Fruit fly (Drosophila melanogaster) whole organism, embryonic: Measurements from ENCODE around the gene CG46441.

ENCODE experiments used
- CG10654 ChIP-seq: fragments of 200-800 bp; sonication (Bioruptor generic); optimal IDR thresholded peaks from 2 replicates; lab custom pipeline; 2016; ENCODE audit warnings: missing biosample characterization, missing genetic modification characterization
- CG11504 ChIP-seq: fragments of 200-800 bp; sonication (Bioruptor generic); optimal IDR thresholded peaks from 3 replicates; lab custom pipeline; 2019; ENCODE audit warnings: missing biosample characterization, mild to moderate bottlenecking, missing genetic modification characterization, moderate library complexity
- CG12071 ChIP-seq: fragments of 200-800 bp; sonication (Bioruptor generic); optimal IDR thresholded peaks from 3 replicates; lab custom pipeline; 2018; ENCODE audit warnings: missing biosample characterization, mild to moderate bottlenecking, missing genetic modification characterization
- CG12769 ChIP-seq: fragments of 200-800 bp; sonication (Bioruptor generic); optimal IDR thresholded peaks from 2 replicates; lab custom pipeline; 2019; ENCODE audit warnings: missing biosample characterization, mild to moderate bottlenecking, missing genetic modification characterization, moderate library complexity
- CG13775 ChIP-seq: fragments of 200-800 bp; sonication (Bioruptor generic); optimal IDR thresholded peaks from 3 replicates; lab custom pipeline; 2017; ENCODE audit warnings: missing biosample characterization, mild to moderate bottlenecking, missing genetic modification characterization
- CG15601 ChIP-seq: fragments of 200-800 bp; sonication (Bioruptor generic); optimal IDR thresholded peaks from 3 replicates; lab custom pipeline; 2019; ENCODE audit warnings: missing biosample characterization, mild to moderate bottlenecking, missing genetic modification characterization, moderate library complexity
- CG16815 ChIP-seq: fragments of 200-800 bp; sonication (Bioruptor generic); optimal IDR thresholded peaks from 3 replicates; lab custom pipeline; 2017; ENCODE audit warnings: missing biosample characterization, mild to moderate bottlenecking, missing genetic modification characterization
- CG17361 ChIP-seq: fragments of 200-800 bp; sonication (Bioruptor generic); IDR thresholded peaks from 3 replicates; pipeline ENCODE4 v1.3.6; 2022; ENCODE audit warnings: missing biosample characterization, missing genetic modification characterization
- CG17829 ChIP-seq: fragments of 200-800 bp; optimal IDR thresholded peaks from 2 replicates; lab custom pipeline; 2019; ENCODE audit warnings: missing biosample characterization, mild to moderate bottlenecking, missing genetic modification characterization, moderate library complexity
- CG2120 ChIP-seq: fragments of 200-800 bp; sonication (Bioruptor generic); optimal IDR thresholded peaks from 3 replicates; lab custom pipeline; 2016; ENCODE audit warnings: missing biosample characterization, missing genetic modification characterization
- CG3281 ChIP-seq: fragments of 200-800 bp; sonication (Bioruptor generic); optimal IDR thresholded peaks from 3 replicates; lab custom pipeline; 2017; ENCODE audit warnings: missing biosample characterization, mild to moderate bottlenecking, missing genetic modification characterization
- CG3407 ChIP-seq: fragments of 200-800 bp; sonication (Bioruptor generic); optimal IDR thresholded peaks from 2 replicates; lab custom pipeline; 2018; ENCODE audit warnings: missing biosample characterization, mild to moderate bottlenecking, missing genetic modification characterization
- CG4328 ChIP-seq: fragments of 200-800 bp; sonication (Bioruptor generic); optimal IDR thresholded peaks from 3 replicates; lab custom pipeline; 2017; ENCODE audit warnings: missing biosample characterization, missing genetic modification reagents, missing genetic modification characterization
- CG7271 ChIP-seq: fragments of 200-800 bp; sonication (Bioruptor generic); optimal IDR thresholded peaks from 2 replicates; lab custom pipeline; 2018; ENCODE audit warnings: missing biosample characterization, mild to moderate bottlenecking, missing genetic modification characterization, moderate library complexity
- CG7963 ChIP-seq: fragments of 200-800 bp; sonication (Bioruptor generic); IDR thresholded peaks from 3 replicates; pipeline ENCODE4 v1.3.6; 2022; ENCODE audit warnings: missing biosample characterization, missing genetic modification characterization; ENCODE audit not compliant: partially characterized antibody
- CG7987 ChIP-seq: fragments of 200-800 bp; sonication (Bioruptor generic); optimal IDR thresholded peaks from 2 replicates; lab custom pipeline; 2018; ENCODE audit warnings: missing biosample characterization, mild to moderate bottlenecking, missing genetic modification characterization, moderate library complexity
- CG8089 ChIP-seq: fragments of 200-800 bp; sonication (Bioruptor generic); optimal IDR thresholded peaks from 3 replicates; lab custom pipeline; 2016; ENCODE audit warnings: missing biosample characterization, missing genetic modification characterization
- CG8765 ChIP-seq: fragments of 200-800 bp; sonication (Bioruptor generic); IDR thresholded peaks from 2 replicates; pipeline ENCODE4 v1.3.6; 2022; ENCODE audit warnings: missing biosample characterization, missing genetic modification characterization
- CG9727 ChIP-seq: fragments of 200-800 bp; sonication (Bioruptor generic); optimal IDR thresholded peaks from 3 replicates; lab custom pipeline; 2017; ENCODE audit warnings: missing biosample characterization, mild to moderate bottlenecking, missing genetic modification characterization
- Chrac-16 ChIP-seq: fragments of 200-800 bp; sonication (Bioruptor generic); optimal IDR thresholded peaks from 3 replicates; lab custom pipeline; 2016; ENCODE audit warnings: missing biosample characterization, missing genetic modification characterization
- CoRest ChIP-seq: fragments of 200-800 bp; sonication (Bioruptor generic); optimal IDR thresholded peaks from 3 replicates; lab custom pipeline; 2018; ENCODE audit warnings: missing biosample characterization, mild to moderate bottlenecking, missing genetic modification characterization, moderate library complexity
- D19A ChIP-seq: fragments of 200-800 bp; optimal IDR thresholded peaks from 3 replicates; lab custom pipeline; 2019; ENCODE audit warnings: missing biosample characterization, mild to moderate bottlenecking, missing genetic modification characterization, moderate library complexity
- Dad ChIP-seq: fragments of 200-800 bp; sonication (Bioruptor generic); optimal IDR thresholded peaks from 3 replicates; lab custom pipeline; 2016; ENCODE audit warnings: missing biosample characterization, missing genetic modification characterization
- Ets65A ChIP-seq: fragments of 200-800 bp; sonication (Bioruptor generic); peaks from one replicate; lab custom pipeline; 2016; ENCODE audit warnings: missing biosample characterization, missing genetic modification characterization
- Hand ChIP-seq: fragments of 200-800 bp; sonication (Bioruptor generic); optimal IDR thresholded peaks from 2 replicates; lab custom pipeline; 2017; ENCODE audit warnings: mild to moderate bottlenecking, missing biosample characterization, missing genetic modification reagents, missing genetic modification characterization
- HmgZ ChIP-seq: fragments of 200-800 bp; sonication (Bioruptor generic); optimal IDR thresholded peaks from 2 replicates; lab custom pipeline; 2018; ENCODE audit warnings: missing biosample characterization, mild to moderate bottlenecking, missing genetic modification characterization
- Lim3 ChIP-seq: fragments of 200-800 bp; sonication (Bioruptor generic); IDR thresholded peaks from 2 replicates; pipeline ENCODE4 v1.3.6; 2022; ENCODE audit warnings: missing biosample characterization, missing genetic modification characterization
- Rfx ChIP-seq: fragments of 200-800 bp; sonication (Bioruptor generic); IDR thresholded peaks from 2 replicates; pipeline ENCODE4 v1.3.6; 2022; ENCODE audit warnings: missing biosample characterization, missing genetic modification characterization
- abd-A ChIP-seq: fragments of 200-800 bp; sonication (Bioruptor generic); optimal IDR thresholded peaks from 3 replicates; lab custom pipeline; 2019; ENCODE audit warnings: missing biosample characterization, mild to moderate bottlenecking, missing genetic modification characterization, moderate library complexity
- btn ChIP-seq: fragments of 200-800 bp; sonication (Bioruptor generic); optimal IDR thresholded peaks from 2 replicates; lab custom pipeline; 2016; ENCODE audit warnings: missing biosample characterization, missing genetic modification characterization
- chn ChIP-seq: fragments of 200-800 bp; sonication (Bioruptor generic); optimal IDR thresholded peaks from 2 replicates; lab custom pipeline; 2016; ENCODE audit warnings: missing biosample characterization, missing genetic modification characterization
- dmrt99B ChIP-seq: fragments of 200-800 bp; sonication (Bioruptor generic); optimal IDR thresholded peaks from 2 replicates; lab custom pipeline; 2018; ENCODE audit warnings: missing biosample characterization, mild to moderate bottlenecking, missing genetic modification characterization, moderate library complexity
- dysf ChIP-seq: fragments of 200-800 bp; sonication (Bioruptor generic); IDR thresholded peaks from 3 replicates; pipeline ENCODE4 v1.3.6; 2022; ENCODE audit warnings: missing biosample characterization, missing genetic modification characterization
- eve ChIP-seq, 2 experiments: fragments of >200 bp; optimal IDR thresholded peaks; 2 replicates each; lab custom pipeline; 2017; ENCODE audit warnings: missing biosample characterization in 2 of 2, missing genetic modification characterization in 2 of 2
- grau ChIP-seq: fragments of 200-800 bp; optimal IDR thresholded peaks from 3 replicates; lab custom pipeline; 2019; ENCODE audit warnings: missing biosample characterization, mild to moderate bottlenecking, missing genetic modification characterization, moderate library complexity
- gsb-n ChIP-seq: fragments of 200-800 bp; sonication (Bioruptor generic); optimal IDR thresholded peaks from 3 replicates; lab custom pipeline; 2018; ENCODE audit warnings: missing biosample characterization, mild to moderate bottlenecking, missing genetic modification characterization
- hkb ChIP-seq, 2 experiments: fragments of 200-800 bp in 1 of 2; fragments of >200 bp in 1 of 2; sonication (Bioruptor generic) in 1 of 2; IDR thresholded peaks in 1 of 2; optimal IDR thresholded peaks in 1 of 2; 2 replicates each; pipeline versions ENCODE4 v1.3.6 to Lab custom; 2017 to 2022; ENCODE audit warnings: missing biosample characterization in 1 of 2, missing genetic modification characterization in 1 of 2
- ken ChIP-seq: fragments of 200-800 bp; sonication (Bioruptor generic); IDR thresholded peaks from 3 replicates; pipeline ENCODE4 v1.3.6; 2022; ENCODE audit warnings: missing biosample characterization, missing genetic modification characterization
- lab ChIP-seq: fragments of 200-800 bp; sonication (Bioruptor generic); optimal IDR thresholded peaks from 3 replicates; lab custom pipeline; 2017; ENCODE audit warnings: missing biosample characterization, missing genetic modification characterization, mild to moderate bottlenecking, moderate library complexity, missing genetic modification reagents
- pan ChIP-seq, 4 experiments: fragments of >200 bp in 3 of 4; fragments of 200-800 bp in 1 of 4; sonication (Bioruptor generic) in 1 of 4; optimal IDR thresholded peaks in 3 of 4; IDR thresholded peaks in 1 of 4; 2 replicates each; pipeline versions ENCODE4 v1.3.6 to Lab custom; 2017 to 2022; ENCODE audit warnings: missing biosample characterization in 2 of 4, missing genetic modification characterization in 2 of 4, mixed read lengths in 1 of 4
- pb ChIP-seq: fragments of 200-800 bp; sonication (Bioruptor generic); optimal IDR thresholded peaks from 3 replicates; lab custom pipeline; 2016; ENCODE audit warnings: missing biosample characterization, missing genetic modification characterization
- repo ChIP-seq: fragments of 200-800 bp; sonication (Bioruptor generic); optimal IDR thresholded peaks from 2 replicates; lab custom pipeline; 2016; ENCODE audit warnings: missing biosample characterization, missing genetic modification characterization
- row ChIP-seq: fragments of 200-800 bp; sonication (Bioruptor generic); IDR thresholded peaks from 3 replicates; pipeline ENCODE4 v1.3.6; 2022; ENCODE audit warnings: missing biosample characterization, missing genetic modification characterization
- salm ChIP-seq: fragments of 200-800 bp; sonication (Bioruptor generic); optimal IDR thresholded peaks from 2 replicates; lab custom pipeline; 2018; ENCODE audit warnings: missing biosample characterization, mild to moderate bottlenecking, missing genetic modification characterization
- sug ChIP-seq: fragments of 200-800 bp; optimal IDR thresholded peaks from 2 replicates; lab custom pipeline; 2019; ENCODE audit warnings: missing biosample characterization, mild to moderate bottlenecking, missing genetic modification characterization, moderate library complexity
- trh ChIP-seq: fragments of 200-800 bp; sonication (Bioruptor generic); optimal IDR thresholded peaks from 2 replicates; lab custom pipeline; 2016; ENCODE audit warnings: missing biosample characterization, missing genetic modification characterization
- twi ChIP-seq: fragments of 200-800 bp; optimal IDR thresholded peaks from 2 replicates; lab custom pipeline; 2019; ENCODE audit warnings: missing biosample characterization, mild to moderate bottlenecking, missing genetic modification characterization, moderate library complexity
- vvl ChIP-seq: fragments of 200-800 bp; sonication (Bioruptor generic); IDR thresholded peaks from 2 replicates; pipeline ENCODE4 v1.3.6; 2022; ENCODE audit warnings: missing biosample characterization, missing genetic modification characterization

Gene CG46441

DNA sequence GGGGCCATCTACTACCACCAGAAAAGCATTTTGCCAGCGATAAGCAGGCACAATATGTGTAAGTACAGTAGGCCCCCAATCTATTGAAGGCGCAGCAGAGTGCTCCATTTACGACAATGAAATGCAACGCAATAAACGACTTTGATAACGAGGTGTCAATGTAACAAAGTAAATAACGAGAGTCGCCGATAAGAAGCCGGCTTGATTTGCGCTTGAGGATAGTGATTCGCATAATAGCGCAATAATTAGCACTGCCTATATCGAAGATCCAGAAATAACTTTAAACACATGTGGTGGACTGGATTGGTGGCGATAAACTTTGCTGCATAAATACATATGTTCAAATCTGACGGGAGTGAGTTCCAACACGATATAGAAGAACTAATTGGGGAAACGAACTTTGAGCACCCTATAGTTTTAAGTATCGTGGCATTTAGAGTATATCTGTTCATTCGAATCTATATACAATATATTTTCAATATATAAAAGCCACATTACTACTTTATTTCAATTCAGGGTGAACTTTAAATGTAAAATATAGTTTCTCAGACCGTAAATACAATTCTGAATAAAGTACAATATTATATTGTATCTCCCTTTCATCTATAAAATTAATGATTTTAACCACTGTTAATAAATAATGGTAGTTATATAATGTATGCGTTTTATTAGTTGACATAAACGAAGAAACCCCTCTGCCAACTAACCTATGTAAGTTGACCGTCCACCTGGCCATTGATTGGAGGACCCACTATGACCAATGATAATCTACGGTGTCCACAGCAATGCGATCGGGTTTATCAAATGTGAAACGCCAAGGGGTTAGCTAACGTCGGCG, 47.4 kb upstream of the CG46441 start (continued):
- no peak for TF ChIP-seq CG17829 (tag; lab: Kevin White, UChicago)
- peak; percentile 19 for TF ChIP-seq Ets65A
- TF ChIP-seq CG15601 (tag; lab: Kevin White, UChicago) = no peak
- peak; percentile 88 for TF ChIP-seq grau (tag; lab: Kevin White, UChicago)
- TF ChIP-seq HmgZ (tag; lab: Kevin White, UChicago) = peak; percentile 5
- peak; percentile 66 for TF ChIP-seq row (GFP tag; lab: Robert Waterston, UW)
- no peak for TF ChIP-seq gsb-n (tag; lab: Kevin White, UChicago)
- TF ChIP-seq CG3407 (GFP tag; lab: Kevin White, UChicago) = no peak
- TF ChIP-seq CG17361 (GFP tag; lab: Robert Waterston, UW) = no peak
- no peak for TF ChIP-seq Dad (GFP tag; lab: Kevin White, UChicago)
- no peak for TF ChIP-seq CG13775 (GFP tag; lab: Kevin White, UChicago)
- TF ChIP-seq dmrt99B (tag; lab: Kevin White, UChicago) = no peak
- no peak for TF ChIP-seq CG9727 (GFP tag; lab: Kevin White, UChicago)
- TF ChIP-seq twi (tag; lab: Kevin White, UChicago) = peak; percentile 56
- TF ChIP-seq CoRest (tag; lab: Kevin White, UChicago) = no peak
- no peak for TF ChIP-seq Hand (GFP tag; lab: Kevin White, UChicago)
- peak; percentile 40 for TF ChIP-seq CG2120 (GFP tag; lab: Kevin White, UChicago)
- TF ChIP-seq CG3281 = no peak
- TF ChIP-seq Lim3 (GFP tag; lab: Robert Waterston, UW) = no peak
- 0 out of 3 replicates have a peak, but pooled peaks have one; percentile 16 for TF ChIP-seq dysf (GFP tag; lab: Robert Waterston, UW)
- no peak for TF ChIP-seq CG7963 (GFP tag; lab: Robert Waterston, UW)
- TF ChIP-seq vvl (GFP tag; lab: Robert Waterston, UW) = peak; percentile 34
- no peak for TF ChIP-seq CG16815 (GFP tag; lab: Kevin White, UChicago)
- peak; percentile 9 for TF ChIP-seq CG11504 (tag; lab: Kevin White, UChicago)
- peak; percentile 64 for TF ChIP-seq lab (GFP tag; lab: Kevin White, UChicago)
- TF ChIP-seq btn (GFP tag; lab: Kevin White, UChicago) = no peak
- no peak for TF ChIP-seq hkb (optimal IDR thresholded peaks at IDR 0.05; lab: Kevin White, UChicago)
- no peak for TF ChIP-seq hkb (GFP tag; IDR thresholded peaks at IDR 0.05; lab: Robert Waterston, UW)
- TF ChIP-seq ken (GFP tag; lab: Robert Waterston, UW) = no peak
- peak; percentile 43 for TF ChIP-seq CG12769 (tag; lab: Kevin White, UChicago)
- TF ChIP-seq CG4328 (GFP tag; lab: Kevin White, UChicago) = peak; percentile 9
- no peak for TF ChIP-seq trh
- TF ChIP-seq abd-A (tag; lab: Kevin White, UChicago) = no peak
- TF ChIP-seq CG8089 (GFP tag; lab: Kevin White, UChicago) = no peak
- TF ChIP-seq eve (GFP tag; optimal IDR thresholded peaks at IDR 0.05; lab: Kevin White, UChicago) = peak in 1 of 2 experiments; percentile 48
- TF ChIP-seq CG8765 = no peak
- TF ChIP-seq CG7987 (GFP tag; lab: Kevin White, UChicago) = peak; percentile 20
- no peak for TF ChIP-seq chn (GFP tag; lab: Kevin White, UChicago)
- no peak for TF ChIP-seq salm (tag; lab: Kevin White, UChicago)
- TF ChIP-seq D19A (tag; lab: Kevin White, UChicago) = peak; percentile 8
- TF ChIP-seq repo (GFP tag; lab: Kevin White, UChicago) = no peak
- TF ChIP-seq CG12071 = peak; percentile 48
- TF ChIP-seq CG10654 (GFP tag; lab: Kevin White, UChicago) = no peak
- no peak for TF ChIP-seq CG7271 (tag; lab: Kevin White, UChicago)
- TF ChIP-seq pb = no peak
- no peak for TF ChIP-seq sug (tag; lab: Kevin White, UChicago)
- TF ChIP-seq pan (optimal IDR thresholded peaks at IDR 0.05; lab: Kevin White, UChicago) = no peak
- no peak for TF ChIP-seq pan (GFP tag; optimal IDR thresholded peaks at IDR 0.05 in 1 of 2, IDR thresholded peaks at IDR 0.05 in 1 of 2)
- no peak for TF ChIP-seq Chrac-16 (GFP tag; lab: Kevin White, UChicago)
- peak; percentile 47; the same call in 1 of the 2 replicates for TF ChIP-seq Rfx (GFP tag; lab: Robert Waterston, UW)
